Worm (Caenorhabditis elegans) whole organism, L1 larva: ENCODE results near the gene C02F4.4.

Experiments
- C34B4.2 ChIP-seq: sonication (generic microtip); optimal IDR thresholded peaks from 2 replicates; lab custom pipeline; 2017; ENCODE audit warnings: mild to moderate bottlenecking, missing genetic modification characterization, missing compliant biosample characterization
- efl-3 ChIP-seq: fragments of 200-800 bp; sonication (Bioruptor generic); optimal IDR thresholded peaks from 2 replicates; lab custom pipeline; 2018; ENCODE audit warnings: mild to moderate bottlenecking, missing genetic modification characterization, missing compliant biosample characterization
- egl-27 ChIP-seq, 2 experiments: fragments of 150-350 bp in 1 of 2; sonication (generic microtip); optimal IDR thresholded peaks; 3 replicates each; lab custom pipeline; 2017 to 2018; ENCODE audit warnings: missing biosample characterization in 2 of 2, missing genetic modification characterization in 2 of 2, missing genetic modification reagents in 2 of 2
- lin-15B ChIP-seq: fragments of 150-350 bp; sonication (generic microtip); optimal IDR thresholded peaks from 3 replicates; lab custom pipeline; 2014; ENCODE audit warnings: missing biosample characterization, missing genetic modification characterization
- nhr-77 ChIP-seq: fragments of 150-350 bp; optimal IDR thresholded peaks from 2 replicates; lab custom pipeline; 2014; ENCODE audit warnings: missing biosample characterization, missing genetic modification characterization
- nhr-90 ChIP-seq: sonication (generic microtip); optimal IDR thresholded peaks from 2 replicates; lab custom pipeline; 2016; ENCODE audit warnings: mild to moderate bottlenecking, missing genetic modification characterization, missing compliant biosample characterization; ENCODE audit not compliant: poor library complexity
- pax-3 ChIP-seq: fragments of 200-800 bp; sonication (Bioruptor generic); optimal IDR thresholded peaks from 2 replicates; lab custom pipeline; 2018; ENCODE audit warnings: mild to moderate bottlenecking, missing genetic modification characterization, moderate library complexity, missing compliant biosample characterization
- skn-1 ChIP-seq: fragments of 150-350 bp; optimal IDR thresholded peaks from 2 replicates; lab custom pipeline; 2014; ENCODE audit warnings: missing biosample characterization, missing genetic modification characterization

- TF ChIP-seq pax-3 (tag; lab: Kevin White, UChicago): no peak
- TF ChIP-seq nhr-90 (tag; lab: Kevin White, UChicago): no peak
- no peak for TF ChIP-seq efl-3 (GFP tag; lab: Kevin White, UChicago)
- no peak for TF ChIP-seq C34B4.2 (tag; lab: Kevin White, UChicago)
- TF ChIP-seq skn-1: no peak
- TF ChIP-seq egl-27 (tag; optimal IDR thresholded peaks at IDR 0.05; lab: Kevin White, UChicago): no peak
- TF ChIP-seq lin-15B (tag; lab: Kevin White, UChicago): no peak
- no peak for TF ChIP-seq nhr-77 (tag; lab: Kevin White, UChicago)
Measured at ce11 chrIV:10465764-10466163, 49.3 kb downstream of the C02F4.4 start.
